Fruit fly (Drosophila melanogaster): ENCODE results near the gene ND-24.
A peak's percentile ranks its signal among the peaks of the same experiment; 100 is the strongest.

The ND-24 gene

DNA sequence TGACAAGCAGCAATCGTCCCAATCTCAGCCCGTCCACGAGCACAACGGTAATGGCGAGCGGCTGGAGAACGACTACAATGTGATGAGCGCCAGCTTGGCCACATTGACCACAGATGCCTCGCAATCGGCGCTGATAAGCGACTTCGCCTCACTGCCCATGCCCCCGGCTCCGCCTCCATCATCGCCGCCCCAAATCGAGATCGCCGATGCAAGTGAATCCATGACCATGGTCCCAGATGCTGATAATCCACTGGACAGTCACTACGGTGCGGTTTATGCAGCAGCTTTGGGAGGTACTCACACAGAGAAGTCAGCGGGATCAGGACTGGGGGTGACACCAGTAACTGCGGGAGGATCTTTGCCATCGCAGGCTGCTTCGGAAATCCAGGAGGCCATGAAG, 29.4 kb upstream of the ND-24 start:
- TF ChIP-seq GATAd (GFP tag; optimal IDR thresholded peaks at IDR 0.05): no peak
- TF ChIP-seq rgr (GFP tag; optimal IDR thresholded peaks at IDR 0.05): no peak

DNA sequence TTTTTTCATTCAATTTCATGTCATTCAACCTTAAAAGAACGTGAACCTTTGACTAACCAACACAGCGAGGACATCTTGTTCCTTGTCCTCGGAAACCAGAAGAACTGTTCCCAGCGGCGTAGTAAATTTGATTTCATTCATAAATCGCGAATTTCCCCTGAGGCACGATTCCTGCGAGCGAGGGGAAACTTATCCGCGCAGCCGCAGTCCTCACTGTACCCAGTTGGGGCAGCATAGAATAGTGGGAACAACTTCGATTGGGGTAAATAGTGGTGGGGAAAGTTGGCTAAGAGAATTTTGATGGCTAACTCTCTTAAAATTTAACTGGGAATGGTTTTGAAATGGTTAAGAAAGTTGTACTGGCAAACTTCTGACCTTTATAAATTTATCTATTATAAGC, 20.4 kb upstream of the ND-24 start:
- TF ChIP-seq N (GFP tag; optimal IDR thresholded peaks at IDR 0.05) (no peak), dmrt93B (GFP tag; optimal IDR thresholded peaks at IDR 0.05) (no peak), h (GFP tag; optimal IDR thresholded peaks at IDR 0.05) (no peak), fru (GFP tag; optimal IDR thresholded peaks at IDR 0.05) (no peak), Sp1 (GFP tag; optimal IDR thresholded peaks at IDR 0.05) (no peak), foxo (GFP tag; optimal IDR thresholded peaks at IDR 0.05) (no peak), CG32264 (GFP tag; optimal IDR thresholded peaks at IDR 0.05) (no peak), Mio (GFP tag; optimal IDR thresholded peaks at IDR 0.05) (no peak), HLH106 (tag; optimal IDR thresholded peaks at IDR 0.05) (no peak)

DNA sequence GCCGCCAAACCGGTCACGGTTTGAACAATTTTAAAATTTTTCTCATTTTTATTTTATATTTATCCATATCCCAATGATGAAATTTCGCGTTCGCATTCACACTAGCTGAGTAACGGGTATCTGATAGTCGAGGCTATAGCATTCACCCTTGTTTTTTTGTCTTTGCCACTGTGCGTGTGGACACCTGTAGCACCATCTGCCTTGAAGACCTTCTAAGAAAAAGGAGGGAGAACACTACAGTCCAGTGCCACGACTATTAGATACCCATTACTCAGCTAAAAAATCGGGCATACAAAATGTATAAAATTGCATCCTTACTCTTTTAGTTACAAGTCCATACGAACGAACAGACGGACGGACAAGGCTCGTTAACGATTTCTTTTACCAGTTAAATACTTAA, 9.7 kb upstream of the ND-24 start:
- no peak for TF ChIP-seq Myc (optimal IDR thresholded peaks at IDR 0.05)
- TF ChIP-seq lola (GFP tag; optimal IDR thresholded peaks at IDR 0.05): no peak
- no peak for TF ChIP-seq sv (GFP tag; optimal IDR thresholded peaks at IDR 0.05)
- peak; percentile 41 for TF ChIP-seq Dfd (GFP tag; optimal IDR thresholded peaks at IDR 0.05)
- no peak for TF ChIP-seq Sp1 (GFP tag; optimal IDR thresholded peaks at IDR 0.05)
- TF ChIP-seq Rel (GFP tag; optimal IDR thresholded peaks at IDR 0.05): no peak
- no peak for TF ChIP-seq Rel (tag; optimal IDR thresholded peaks at IDR 0.05)

DNA sequence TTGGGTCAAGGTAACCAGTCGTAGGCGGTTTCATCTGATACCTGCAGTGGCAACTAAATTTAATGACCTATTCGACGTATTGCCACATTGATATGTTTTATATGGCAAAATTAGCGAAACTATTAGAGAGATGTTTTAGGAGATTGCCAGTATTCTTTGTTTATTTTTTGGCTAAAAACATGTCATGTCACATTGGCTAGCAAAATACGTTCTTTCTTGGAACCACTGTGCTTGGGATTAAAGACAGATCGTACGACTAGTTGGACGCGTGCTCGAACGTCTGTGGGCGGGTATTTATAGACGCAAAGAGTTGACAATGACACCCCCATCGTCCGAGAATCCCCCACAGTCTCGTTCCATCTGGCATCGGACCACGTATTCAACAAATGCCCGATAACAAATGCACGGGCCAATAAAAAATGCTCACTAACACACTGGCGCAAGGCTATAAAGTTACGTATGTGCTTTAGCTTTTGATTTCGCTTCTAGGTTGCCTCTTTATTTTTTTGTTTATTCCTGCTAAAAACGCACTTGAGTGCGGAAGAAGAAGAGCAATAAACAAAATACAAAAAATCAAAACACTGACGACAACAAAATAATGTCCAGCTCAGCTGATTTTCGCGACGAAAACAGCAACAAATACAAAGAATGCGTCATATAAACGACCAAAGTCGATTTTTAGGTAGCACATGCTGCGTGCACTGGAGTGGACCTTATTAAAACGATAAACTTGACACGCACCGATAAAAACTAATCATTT, 7.5 kb upstream of the ND-24 start:
- peak; percentile 68 for TF ChIP-seq Rel (GFP tag; optimal IDR thresholded peaks at IDR 0.05)
- peak; percentile 76 for TF ChIP-seq Rel (tag; optimal IDR thresholded peaks at IDR 0.05)
- peak; percentile 56 for TF ChIP-seq brk (GFP tag; optimal IDR thresholded peaks at IDR 0.05)
- TF ChIP-seq tai (GFP tag; optimal IDR thresholded peaks at IDR 0.05): peak; percentile 77
- no peak for TF ChIP-seq CG9705 (GFP tag; optimal IDR thresholded peaks at IDR 0.05)

DNA sequence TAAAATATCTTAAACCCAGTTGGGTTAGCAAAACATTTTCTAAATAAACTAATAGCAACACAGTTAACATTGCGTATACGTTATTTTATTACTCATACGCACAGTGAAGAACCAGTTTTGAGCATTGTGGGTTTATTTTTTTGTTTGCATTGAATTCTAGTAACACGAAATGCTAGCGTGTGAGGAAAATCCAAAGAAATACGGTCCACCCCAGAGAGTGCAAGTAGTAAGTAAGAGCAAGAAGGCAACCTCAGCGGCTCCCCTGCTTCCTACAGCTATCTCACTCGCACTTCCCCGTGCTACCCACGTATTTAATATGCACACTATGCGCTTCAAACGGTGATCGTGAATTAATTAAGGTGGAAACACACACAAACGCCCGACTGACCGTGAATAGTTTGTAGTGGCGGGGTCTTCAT, 6.9 kb upstream of the ND-24 start:
- TF ChIP-seq sage (GFP tag; optimal IDR thresholded peaks at IDR 0.05) (peak; percentile 68), Jra (GFP tag; optimal IDR thresholded peaks at IDR 0.05) (peak; percentile 50), psq (GFP tag; optimal IDR thresholded peaks at IDR 0.05) (peak; percentile 85), rgr (GFP tag; optimal IDR thresholded peaks at IDR 0.05) (peak; percentile 92), CG9705 (GFP tag; optimal IDR thresholded peaks at IDR 0.05) (peak; percentile 66), ey (GFP tag; optimal IDR thresholded peaks at IDR 0.05) (peak; percentile 91), Dif (GFP tag; optimal IDR thresholded peaks at IDR 0.05; ENCODE audit: partially characterized antibody) (no peak), GATAd (GFP tag; optimal IDR thresholded peaks at IDR 0.05) (no peak), usp (GFP tag; optimal IDR thresholded peaks at IDR 0.05) (no peak), sv (GFP tag; optimal IDR thresholded peaks at IDR 0.05) (peak; percentile 76), Mio (GFP tag; optimal IDR thresholded peaks at IDR 0.05) (peak; percentile 39), OdsH (GFP tag; optimal IDR thresholded peaks at IDR 0.05) (peak; percentile 89), Hr83 (GFP tag; optimal IDR thresholded peaks at IDR 0.05; ENCODE audit: poor library complexity, severe bottlenecking) (peak; percentile 29), jim (GFP tag; optimal IDR thresholded peaks at IDR 0.05) (no peak), N (GFP tag; optimal IDR thresholded peaks at IDR 0.05) (no peak), dsf (GFP tag; optimal IDR thresholded peaks at IDR 0.05; ENCODE audit: borderline replicate concordance) (no peak), tai (GFP tag; optimal IDR thresholded peaks at IDR 0.05) (peak; percentile 33), HLH106 (tag; optimal IDR thresholded peaks at IDR 0.05) (peak; percentile 91), CG32264 (GFP tag; optimal IDR thresholded peaks at IDR 0.05) (peak; percentile 89), CrebA (GFP tag; optimal IDR thresholded peaks at IDR 0.05; ENCODE audit: borderline replicate concordance) (no peak), lola (GFP tag; optimal IDR thresholded peaks at IDR 0.05) (no peak), pan (optimal IDR thresholded peaks at IDR 0.05) (no peak), foxo (GFP tag; optimal IDR thresholded peaks at IDR 0.05) (peak; percentile 88 to 94), Vsx2 (GFP tag; optimal IDR thresholded peaks at IDR 0.05; ENCODE audit: partially characterized antibody) (no peak), Sp1 (GFP tag; optimal IDR thresholded peaks at IDR 0.05) (peak; percentile 91), Abd-B (GFP tag; optimal IDR thresholded peaks at IDR 0.05) (no peak), br (GFP tag; optimal IDR thresholded peaks at IDR 0.05) (peak; percentile 91), woc (GFP tag; optimal IDR thresholded peaks at IDR 0.05) (peak; percentile 59), Rel (GFP tag; optimal IDR thresholded peaks at IDR 0.05) (no peak), Rel (tag; optimal IDR thresholded peaks at IDR 0.05) (no peak), h (GFP tag; optimal IDR thresholded peaks at IDR 0.05) (peak; percentile 92), dmrt93B (GFP tag; optimal IDR thresholded peaks at IDR 0.05) (peak; percentile 81), fru (GFP tag; optimal IDR thresholded peaks at IDR 0.05) (peak; percentile 94), Dfd (GFP tag; optimal IDR thresholded peaks at IDR 0.05) (no peak), dl (GFP tag; optimal IDR thresholded peaks at IDR 0.05; ENCODE audit: insufficient read depth in 1 of 2, partially characterized antibody in 2 of 2) (no peak), Hnf4 (GFP tag; optimal IDR thresholded peaks at IDR 0.05) (peak; percentile 84), Hr78 (GFP tag; optimal IDR thresholded peaks at IDR 0.05) (no peak), brk (GFP tag; optimal IDR thresholded peaks at IDR 0.05) (no peak), Myc (optimal IDR thresholded peaks at IDR 0.05) (no peak)

All from whole organism, wandering third instar larva.